Worm (Caenorhabditis elegans) whole organism, L2 larva: ENCODE measurements around the gene H41C03.3.

ENCODE experiments used
- C34F6.9 ChIP-seq: fragments of 150-350 bp; optimal IDR thresholded peaks from 2 replicates; lab custom pipeline; 2014; ENCODE audit warnings: missing biosample characterization, missing genetic modification characterization
- F13H6.1 ChIP-seq: sonication (generic microtip); optimal IDR thresholded peaks from 2 replicates; lab custom pipeline; 2016; ENCODE audit warnings: missing genetic modification characterization, missing compliant biosample characterization
- Y55F3AM.14 ChIP-seq: fragments of 200-800 bp; sonication (Bioruptor generic); optimal IDR thresholded peaks from 2 replicates; lab custom pipeline; 2018; ENCODE audit warnings: mild to moderate bottlenecking, missing genetic modification characterization, missing compliant biosample characterization
- ZK546.5 ChIP-seq: sonication (generic microtip); optimal IDR thresholded peaks from 2 replicates; lab custom pipeline; 2017; ENCODE audit warnings: missing biosample characterization, missing genetic modification characterization
- aly-2 ChIP-seq: fragments of 150-350 bp; optimal IDR thresholded peaks from 2 replicates; lab custom pipeline; 2014; ENCODE audit warnings: missing biosample characterization, missing genetic modification characterization
- ama-1 ChIP-seq: fragments of 150-350 bp; optimal IDR thresholded peaks from 2 replicates; lab custom pipeline; 2018; ENCODE audit warnings: inconsistent platforms
- blmp-1 ChIP-seq: sonication (generic microtip); optimal IDR thresholded peaks from 2 replicates; lab custom pipeline; 2017; ENCODE audit warnings: missing genetic modification characterization, mild to moderate bottlenecking, missing compliant biosample characterization, antibody characterized with exemption, moderate library complexity; ENCODE audit not compliant: insufficient read depth
- ceh-16 ChIP-seq: fragments of 150-350 bp; optimal IDR thresholded peaks from 2 replicates; lab custom pipeline; 2014; ENCODE audit warnings: missing biosample characterization, missing genetic modification characterization
- ceh-82 ChIP-seq: fragments of 150-350 bp; optimal IDR thresholded peaks from 2 replicates; lab custom pipeline; 2014; ENCODE audit warnings: missing biosample characterization, missing genetic modification characterization
- crh-2 ChIP-seq: sonication (generic microtip); optimal IDR thresholded peaks from 2 replicates; lab custom pipeline; 2017; ENCODE audit warnings: missing biosample characterization, missing genetic modification characterization
- dmd-4 ChIP-seq: sonication (generic microtip); optimal IDR thresholded peaks from 2 replicates; lab custom pipeline; 2017; ENCODE audit warnings: missing biosample characterization, missing genetic modification characterization
- egl-27 ChIP-seq: sonication (generic microtip); optimal IDR thresholded peaks from 3 replicates; lab custom pipeline; 2017; ENCODE audit warnings: missing biosample characterization, missing genetic modification reagents, missing genetic modification characterization
- elt-1 ChIP-seq: fragments of 150-350 bp; optimal IDR thresholded peaks from 2 replicates; lab custom pipeline; 2014; ENCODE audit warnings: missing biosample characterization, missing genetic modification characterization
- fos-1 ChIP-seq: fragments of 150-350 bp; optimal IDR thresholded peaks from 2 replicates; lab custom pipeline; 2014; ENCODE audit warnings: missing biosample characterization, missing genetic modification characterization
- lin-11 ChIP-seq: fragments of 150-350 bp; sonication (generic microtip); optimal IDR thresholded peaks from 2 replicates; lab custom pipeline; 2014; ENCODE audit warnings: missing biosample characterization, missing genetic modification characterization, inconsistent platforms, mixed read lengths
- lin-13 ChIP-seq: fragments of 150-350 bp; optimal IDR thresholded peaks from 2 replicates; lab custom pipeline; 2014; ENCODE audit warnings: missing biosample characterization, missing genetic modification reagents, missing genetic modification characterization
- lin-39 ChIP-seq: fragments of 150-350 bp; optimal IDR thresholded peaks from 2 replicates; lab custom pipeline; 2014; ENCODE audit warnings: missing biosample characterization, missing genetic modification reagents, missing genetic modification characterization
- lsy-2 ChIP-seq, 2 experiments: fragments of 150-350 bp in 1 of 2; sonication (generic microtip) in 1 of 2; optimal IDR thresholded peaks; 2 replicates each; lab custom pipeline; 2014 to 2017; ENCODE audit warnings: missing biosample characterization in 2 of 2, missing genetic modification characterization in 2 of 2
- mab-5 ChIP-seq: fragments of 150-350 bp; optimal IDR thresholded peaks from 2 replicates; lab custom pipeline; 2014; ENCODE audit warnings: missing biosample characterization, missing genetic modification characterization
- mdl-1 ChIP-seq, 2 experiments: fragments of 150-350 bp in 1 of 2; sonication (generic microtip) in 1 of 2; optimal IDR thresholded peaks; 2 replicates each; lab custom pipeline; 2017; ENCODE audit warnings: missing biosample characterization in 2 of 2, missing genetic modification characterization in 2 of 2
- nhr-10 ChIP-seq: sonication (generic microtip); optimal IDR thresholded peaks from 2 replicates; lab custom pipeline; 2017; ENCODE audit warnings: missing biosample characterization, missing genetic modification characterization
- nhr-11 ChIP-seq: fragments of 150-350 bp; optimal IDR thresholded peaks from 2 replicates; lab custom pipeline; 2014; ENCODE audit warnings: missing biosample characterization, missing genetic modification characterization
- nhr-12 ChIP-seq: fragments of 150-350 bp; optimal IDR thresholded peaks from 2 replicates; lab custom pipeline; 2014; ENCODE audit warnings: missing biosample characterization, missing genetic modification characterization
- nhr-129 ChIP-seq: fragments of 150-350 bp; optimal IDR thresholded peaks from 2 replicates; lab custom pipeline; 2014; ENCODE audit warnings: missing biosample characterization, missing genetic modification characterization
- nhr-21 ChIP-seq: fragments of 150-350 bp; optimal IDR thresholded peaks from 2 replicates; lab custom pipeline; 2014; ENCODE audit warnings: missing biosample characterization, missing genetic modification characterization
- nhr-23 ChIP-seq: fragments of 150-350 bp; optimal IDR thresholded peaks from 2 replicates; lab custom pipeline; 2014; ENCODE audit warnings: missing biosample characterization, missing genetic modification reagents, missing genetic modification characterization
- nhr-25 ChIP-seq: fragments of 150-350 bp; sonication (generic microtip); optimal IDR thresholded peaks from 3 replicates; lab custom pipeline; 2014; ENCODE audit warnings: missing biosample characterization, missing genetic modification characterization
- nhr-6 ChIP-seq: fragments of 150-350 bp; optimal IDR thresholded peaks from 2 replicates; lab custom pipeline; 2014; ENCODE audit warnings: missing biosample characterization, missing genetic modification characterization
- nhr-77 ChIP-seq: fragments of 150-350 bp; optimal IDR thresholded peaks from 2 replicates; lab custom pipeline; 2014; ENCODE audit warnings: missing biosample characterization, missing genetic modification characterization
- sem-4 ChIP-seq: fragments of 150-350 bp; optimal IDR thresholded peaks from 2 replicates; lab custom pipeline; 2014; ENCODE audit warnings: missing biosample characterization, missing genetic modification reagents, missing genetic modification characterization
- sma-3 ChIP-seq: sonication (generic microtip); optimal IDR thresholded peaks from 2 replicates; lab custom pipeline; 2016; ENCODE audit warnings: missing genetic modification reagents, missing genetic modification characterization, missing compliant biosample characterization
- sma-9 ChIP-seq, 2 experiments: fragments of 150-350 bp in 1 of 2; sonication (generic microtip) in 1 of 2; optimal IDR thresholded peaks; 2 replicates each; lab custom pipeline; 2014 to 2016; ENCODE audit warnings: missing genetic modification characterization in 2 of 2, mild to moderate bottlenecking in 1 of 2, missing biosample characterization in 1 of 2, missing compliant biosample characterization in 1 of 2, missing genetic modification reagents in 1 of 2, moderate library complexity in 1 of 2
- snpc-4 ChIP-seq: fragments of 150-350 bp; optimal IDR thresholded peaks from 2 replicates; lab custom pipeline; 2014; ENCODE audit warnings: missing biosample characterization, missing genetic modification characterization
- unc-39 ChIP-seq: fragments of 150-350 bp; optimal IDR thresholded peaks from 2 replicates; lab custom pipeline; 2014; ENCODE audit warnings: missing biosample characterization, missing genetic modification characterization
- unc-55 ChIP-seq: fragments of 150-350 bp; sonication (generic microtip); optimal IDR thresholded peaks from 3 replicates; lab custom pipeline; 2014; ENCODE audit warnings: missing biosample characterization, missing genetic modification reagents, missing genetic modification characterization
- unc-62 ChIP-seq: fragments of 150-350 bp; optimal IDR thresholded peaks from 2 replicates; lab custom pipeline; 2014; ENCODE audit warnings: missing biosample characterization, missing genetic modification reagents, missing genetic modification characterization
- zag-1 ChIP-seq: fragments of 150-350 bp; optimal IDR thresholded peaks from 2 replicates; lab custom pipeline; 2014; ENCODE audit warnings: missing biosample characterization, missing genetic modification characterization
- ztf-1 ChIP-seq: fragments of 200-800 bp; sonication (Bioruptor generic); conservative IDR thresholded peaks from 2 replicates; pipeline ENCODE4 v1.3.6; 2022; ENCODE audit warnings: missing genetic modification characterization, missing compliant biosample characterization
- ztf-11 ChIP-seq: sonication (generic microtip); optimal IDR thresholded peaks from 2 replicates; lab custom pipeline; 2017; ENCODE audit warnings: missing biosample characterization, missing genetic modification characterization

Gene H41C03.3

DNA sequence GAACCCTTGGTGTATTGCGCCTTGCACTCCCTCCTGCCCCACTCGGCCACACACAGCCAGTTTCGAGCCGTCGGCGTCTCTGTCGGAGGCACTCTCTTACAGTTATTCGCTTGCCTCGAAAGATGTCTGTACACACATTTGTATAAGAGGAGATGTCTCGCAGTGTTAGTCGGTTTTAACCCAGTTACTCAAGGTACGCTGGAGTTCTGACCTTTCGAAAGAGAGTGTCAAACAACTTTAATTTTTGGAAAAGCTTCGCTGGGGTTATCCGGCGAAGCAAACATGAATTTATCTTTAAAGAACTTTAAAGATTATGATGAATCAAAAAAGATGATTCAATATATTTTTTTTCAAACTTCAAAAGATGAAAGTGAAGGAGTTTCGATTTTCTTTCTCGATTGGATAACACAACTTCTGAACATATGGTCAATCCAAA is 865 bp upstream of the H41C03.3 start (continued):
- TF ChIP-seq nhr-12 (tag; lab: Kevin White, UChicago): peak; percentile 59
- peak; percentile 99 for TF ChIP-seq nhr-21 (tag; lab: Kevin White, UChicago)
- TF ChIP-seq ceh-82 (tag; lab: Kevin White, UChicago): peak; percentile 90
- TF ChIP-seq lin-13 (GFP tag; lab: Kevin White, UChicago): peak; percentile 98

ce11 chrII:5846181-5846580 is 604 bp downstream of the H41C03.3 start:
- TF ChIP-seq fos-1 (tag; lab: Kevin White, UChicago) (peak; percentile 25), nhr-77 (tag; lab: Kevin White, UChicago) (no peak)

- TF ChIP-seq sma-3 (GFP tag; lab: Kevin White, UChicago) (no peak), Y55F3AM.14 (GFP tag; lab: Kevin White, UChicago) (no peak), sem-4 (tag; lab: Kevin White, UChicago) (no peak), lin-13 (GFP tag; lab: Kevin White, UChicago) (no peak), mdl-1 (tag; optimal IDR thresholded peaks at IDR 0.05; lab: Kevin White, UChicago) (no peak), ztf-1 (GFP tag; lab: Robert Waterston, UW) (no peak), ceh-16 (tag; lab: Kevin White, UChicago) (no peak), lin-11 (tag; lab: Kevin White, UChicago) (no peak), nhr-129 (tag; lab: Kevin White, UChicago) (no peak), crh-2 (no peak), nhr-77 (tag; lab: Kevin White, UChicago) (no peak), aly-2 (no peak), dmd-4 (tag; lab: Kevin White, UChicago) (no peak), ZK546.5 (tag; lab: Kevin White, UChicago) (no peak), zag-1 (tag; lab: Kevin White, UChicago) (no peak), sma-9 (GFP tag; optimal IDR thresholded peaks at IDR 0.05; lab: Kevin White, UChicago) (no peak), sma-9 (tag; optimal IDR thresholded peaks at IDR 0.05; lab: Kevin White, UChicago) (no peak), F13H6.1 (no peak), nhr-21 (tag; lab: Kevin White, UChicago) (no peak), lin-39 (tag; lab: Kevin White, UChicago) (no peak)
Observed at ce11 chrII:5852007-5852406, 6.4 kb downstream of the H41C03.3 start, which contains the start of gene H41C03.2. TSS of gene H41C03.2 (minus strand) at chrII:5852107.

ce11 chrII:5853261-5853660 is 7.7 kb downstream of the H41C03.3 start:
- no peak for TF ChIP-seq mab-5 (tag; lab: Kevin White, UChicago)
- TF ChIP-seq unc-62: no peak
- no peak for TF ChIP-seq dmd-4 (tag; lab: Kevin White, UChicago)
- peak; percentile 16 for TF ChIP-seq sma-3 (GFP tag; lab: Kevin White, UChicago)
- no peak for TF ChIP-seq lsy-2 (tag; optimal IDR thresholded peaks at IDR 0.05; lab: Kevin White, UChicago)
- peak; percentile 28 for TF ChIP-seq blmp-1 (tag; lab: Kevin White, UChicago)
- no peak for TF ChIP-seq fos-1 (tag; lab: Kevin White, UChicago)
- TF ChIP-seq C34F6.9 (tag; lab: Kevin White, UChicago): no peak
- no peak for TF ChIP-seq lin-13 (GFP tag; lab: Kevin White, UChicago)
- TF ChIP-seq nhr-6: no peak
- TF ChIP-seq snpc-4 (tag; lab: Kevin White, UChicago): no peak
- no peak for TF ChIP-seq F13H6.1
- no peak for TF ChIP-seq lin-39 (tag; lab: Kevin White, UChicago)
- TF ChIP-seq nhr-21 (tag; lab: Kevin White, UChicago): peak; percentile 60
- peak; percentile 18 for TF ChIP-seq sma-9 (GFP tag; optimal IDR thresholded peaks at IDR 0.05; lab: Kevin White, UChicago)
- no peak for TF ChIP-seq sma-9 (tag; optimal IDR thresholded peaks at IDR 0.05; lab: Kevin White, UChicago)
- TF ChIP-seq ZK546.5 (tag; lab: Kevin White, UChicago): no peak
- TF ChIP-seq nhr-11 (tag; lab: Kevin White, UChicago): no peak
- TF ChIP-seq nhr-10 (tag; lab: Kevin White, UChicago): no peak
- no peak for TF ChIP-seq zag-1 (tag; lab: Kevin White, UChicago)
- TF ChIP-seq nhr-12 (tag; lab: Kevin White, UChicago): no peak
- TF ChIP-seq crh-2: no peak
- TF ChIP-seq elt-1: no peak
- peak; percentile 30 for TF ChIP-seq egl-27 (tag; lab: Kevin White, UChicago)
- no peak for TF ChIP-seq unc-55 (GFP tag; lab: Kevin White, UChicago)
- TF ChIP-seq ztf-1 (GFP tag; lab: Robert Waterston, UW): no peak
- no peak for TF ChIP-seq ama-1 (lab: Kevin White, UChicago)
- no peak for TF ChIP-seq nhr-23 (tag; lab: Kevin White, UChicago)
- no peak for TF ChIP-seq ceh-82 (tag; lab: Kevin White, UChicago)
- TF ChIP-seq nhr-25: no peak
- TF ChIP-seq ztf-11 (tag; lab: Kevin White, UChicago): no peak
- TF ChIP-seq unc-39: no peak
